Worm (Caenorhabditis elegans): ENCODE data around the gene znfx-1.

The znfx-1 gene

DNA sequence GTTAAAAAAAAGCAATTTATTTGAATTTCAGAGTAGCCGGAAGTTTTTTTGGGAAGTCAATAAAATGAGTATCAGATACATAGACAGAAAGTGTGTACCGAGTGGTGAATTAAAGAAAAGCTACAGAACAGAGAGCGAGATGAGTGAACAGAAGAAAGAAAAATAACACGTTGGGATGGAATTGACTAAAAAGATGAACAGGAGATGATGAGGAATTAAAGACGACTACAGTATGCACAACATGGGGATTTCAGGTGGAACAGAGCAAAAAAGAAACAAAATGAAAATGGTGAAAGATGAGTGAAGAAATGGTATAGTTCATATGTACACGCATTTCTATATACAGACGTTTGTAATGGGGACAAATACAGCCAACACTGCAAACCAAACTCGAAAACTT lies 57.8 kb downstream of the znfx-1 start (continued):
- no peak for TF ChIP-seq cebp-1 (GFP tag; IDR thresholded peaks at IDR 0.05)
- TF ChIP-seq cebp-1 (tag; optimal IDR thresholded peaks at IDR 0.05): no peak

Measured in whole organism, young adult.